Worm (Caenorhabditis elegans) whole organism, mixed stage, embryonic: Measurements from ENCODE around the gene C49C8.1.

ENCODE experiments used
- bed-3 ChIP-seq: fragments of 200-800 bp; sonication (Bioruptor generic); optimal IDR thresholded peaks from 3 replicates; lab custom pipeline; 2018; ENCODE audit warnings: mild to moderate bottlenecking, missing genetic modification characterization, moderate library complexity, missing compliant biosample characterization
- blmp-1 ChIP-seq: fragments of 150-350 bp; optimal IDR thresholded peaks from 2 replicates; lab custom pipeline; 2014; ENCODE audit warnings: missing biosample characterization, missing genetic modification characterization
- drap-1 ChIP-seq: fragments of 200-800 bp; sonication (Bioruptor generic); optimal IDR thresholded peaks from 3 replicates; lab custom pipeline; 2018; ENCODE audit warnings: mild to moderate bottlenecking, missing genetic modification characterization, missing compliant biosample characterization
- elt-1 ChIP-seq: sonication (generic microtip); optimal IDR thresholded peaks from 2 replicates; lab custom pipeline; 2017; ENCODE audit warnings: missing genetic modification characterization, mild to moderate bottlenecking, missing compliant biosample characterization, antibody characterized with exemption, moderate library complexity, borderline replicate concordance; ENCODE audit not compliant: insufficient read depth
- lsy-2 ChIP-seq: fragments of 150-350 bp; optimal IDR thresholded peaks from 2 replicates; lab custom pipeline; 2014; ENCODE audit warnings: missing biosample characterization, missing genetic modification characterization
- nhr-2 ChIP-seq: fragments of 150-350 bp; optimal IDR thresholded peaks from 2 replicates; lab custom pipeline; 2014; ENCODE audit warnings: missing biosample characterization, missing genetic modification characterization
- nhr-237 ChIP-seq: fragments of 150-350 bp; optimal IDR thresholded peaks from 2 replicates; lab custom pipeline; 2014; ENCODE audit warnings: missing biosample characterization, missing genetic modification characterization
- nhr-28 ChIP-seq: fragments of 150-350 bp; optimal IDR thresholded peaks from 2 replicates; lab custom pipeline; 2014; ENCODE audit warnings: missing biosample characterization, missing genetic modification characterization
- sptf-1 ChIP-seq: sonication (generic microtip); optimal IDR thresholded peaks from 2 replicates; lab custom pipeline; 2017; ENCODE audit warnings: mild to moderate bottlenecking, missing genetic modification characterization, moderate library complexity, missing compliant biosample characterization
- unc-62 ChIP-seq: fragments of 150-350 bp; optimal IDR thresholded peaks from 2 replicates; lab custom pipeline; 2014; ENCODE audit warnings: missing biosample characterization, missing genetic modification reagents, missing genetic modification characterization

ce11 chrIV:8648502-8648901 lies 5.9 kb upstream of the C49C8.1 start, which contains the start of gene cyp-33E1:
- TF ChIP-seq lsy-2 (tag; lab: Kevin White, UChicago) (no peak), elt-1 (tag; lab: Kevin White, UChicago) (no peak), bed-3 (no peak), nhr-28 (tag; lab: Kevin White, UChicago) (no peak), drap-1 (GFP tag; lab: Kevin White, UChicago) (no peak), blmp-1 (no peak), unc-62 (GFP tag; lab: Kevin White, UChicago) (no peak), sptf-1 (tag; lab: Kevin White, UChicago) (no peak), nhr-237 (no peak), nhr-2 (no peak)
